Fruit fly (Drosophila melanogaster) whole organism, embryonic: Measurements from ENCODE around the gene CG13059.

Source experiments
- Atf6 ChIP-seq: fragments of 200-800 bp; sonication (Bioruptor generic); IDR thresholded peaks from 2 replicates; pipeline ENCODE4 v1.3.6; 2022; ENCODE audit warnings: missing biosample characterization, missing genetic modification characterization
- CG10147 ChIP-seq: fragments of 200-800 bp; sonication (Bioruptor generic); optimal IDR thresholded peaks from 2 replicates; lab custom pipeline; 2019; ENCODE audit warnings: missing biosample characterization, mild to moderate bottlenecking, missing genetic modification characterization, moderate library complexity
- CG10274 ChIP-seq: fragments of 200-800 bp; sonication (Bioruptor generic); optimal IDR thresholded peaks from 3 replicates; lab custom pipeline; 2017; ENCODE audit warnings: missing biosample characterization, mild to moderate bottlenecking, missing genetic modification characterization
- CG10366 ChIP-seq: fragments of 200-800 bp; sonication (Bioruptor generic); IDR thresholded peaks from 2 replicates; pipeline ENCODE4 v1.3.6; 2022; ENCODE audit warnings: missing biosample characterization, missing genetic modification characterization
- CG11695 ChIP-seq: fragments of 200-800 bp; sonication (Bioruptor generic); IDR thresholded peaks from 3 replicates; pipeline ENCODE4 v1.3.6; 2022; ENCODE audit warnings: missing biosample characterization, missing genetic modification characterization
- CG12299 ChIP-seq: fragments of 200-800 bp; sonication (Bioruptor generic); optimal IDR thresholded peaks from 2 replicates; lab custom pipeline; 2018; ENCODE audit warnings: missing biosample characterization, mild to moderate bottlenecking, missing genetic modification characterization
- CG13894 ChIP-seq: fragments of 200-800 bp; sonication (Bioruptor generic); optimal IDR thresholded peaks from 3 replicates; lab custom pipeline; 2018; ENCODE audit warnings: missing biosample characterization, mild to moderate bottlenecking, missing genetic modification characterization, moderate library complexity
- CG14014 ChIP-seq: fragments of 200-800 bp; sonication (Bioruptor generic); IDR thresholded peaks from 2 replicates; pipeline ENCODE4 v1.3.6; 2022; ENCODE audit warnings: missing biosample characterization, missing genetic modification characterization
- CG15269 ChIP-seq: fragments of 200-800 bp; sonication (Bioruptor generic); optimal IDR thresholded peaks from 2 replicates; lab custom pipeline; 2018; ENCODE audit warnings: missing biosample characterization, mild to moderate bottlenecking, missing genetic modification characterization, moderate library complexity
- CG15514 ChIP-seq: fragments of 200-800 bp; sonication (Bioruptor generic); optimal IDR thresholded peaks from 3 replicates; lab custom pipeline; 2017; ENCODE audit warnings: missing biosample characterization, missing genetic modification characterization, mild to moderate bottlenecking, moderate library complexity, missing genetic modification reagents
- CG16779 ChIP-seq: fragments of 200-800 bp; sonication (Bioruptor generic); IDR thresholded peaks from 2 replicates; pipeline ENCODE4 v1.3.6; 2022; ENCODE audit warnings: missing biosample characterization, missing genetic modification characterization
- CG17186 ChIP-seq: fragments of 200-800 bp; sonication (Bioruptor generic); optimal IDR thresholded peaks from 3 replicates; lab custom pipeline; 2017; ENCODE audit warnings: missing biosample characterization, missing genetic modification reagents, missing genetic modification characterization
- CG17802 ChIP-seq: fragments of 200-800 bp; sonication (Bioruptor generic); optimal IDR thresholded peaks from 2 replicates; lab custom pipeline; 2018; ENCODE audit warnings: missing biosample characterization, mild to moderate bottlenecking, missing genetic modification characterization, moderate library complexity
- CG2120 ChIP-seq: fragments of 200-800 bp; sonication (Bioruptor generic); optimal IDR thresholded peaks from 3 replicates; lab custom pipeline; 2016; ENCODE audit warnings: missing biosample characterization, missing genetic modification characterization
- CG34224 ChIP-seq: fragments of 200-800 bp; sonication (Bioruptor generic); IDR thresholded peaks from 3 replicates; pipeline ENCODE4 v1.3.6; 2022; ENCODE audit warnings: missing biosample characterization, missing genetic modification characterization; ENCODE audit not compliant: partially characterized antibody
- CG34376 ChIP-seq: fragments of 200-800 bp; sonication (Bioruptor generic); optimal IDR thresholded peaks from 2 replicates; lab custom pipeline; 2018; ENCODE audit warnings: missing biosample characterization, mild to moderate bottlenecking, missing genetic modification characterization
- CG4282 ChIP-seq: fragments of 200-800 bp; sonication (Bioruptor generic); optimal IDR thresholded peaks from 2 replicates; lab custom pipeline; 2016; ENCODE audit warnings: missing biosample characterization, missing genetic modification characterization
- CG4730 ChIP-seq: fragments of 200-800 bp; sonication (Bioruptor generic); IDR thresholded peaks from 2 replicates; pipeline ENCODE4 v1.3.6; 2022; ENCODE audit warnings: missing biosample characterization, missing genetic modification characterization
- CG7839 ChIP-seq: fragments of 200-800 bp; sonication (Bioruptor generic); optimal IDR thresholded peaks from 3 replicates; lab custom pipeline; 2018; ENCODE audit warnings: missing biosample characterization, mild to moderate bottlenecking, missing genetic modification characterization, moderate library complexity
- CG8359 ChIP-seq: fragments of 200-800 bp; sonication (Bioruptor generic); optimal IDR thresholded peaks from 2 replicates; lab custom pipeline; 2017; ENCODE audit warnings: missing biosample characterization, mild to moderate bottlenecking, missing genetic modification characterization, borderline replicate concordance
- CG8388 ChIP-seq: fragments of 200-800 bp; sonication (Bioruptor generic); optimal IDR thresholded peaks from 2 replicates; lab custom pipeline; 2019; ENCODE audit warnings: missing biosample characterization, mild to moderate bottlenecking, missing genetic modification characterization, moderate library complexity
- CoRest ChIP-seq: fragments of 200-800 bp; sonication (Bioruptor generic); optimal IDR thresholded peaks from 3 replicates; lab custom pipeline; 2018; ENCODE audit warnings: missing biosample characterization, mild to moderate bottlenecking, missing genetic modification characterization, moderate library complexity
- Dll ChIP-seq: fragments of 200-800 bp; sonication (Bioruptor generic); IDR thresholded peaks from 4 replicates; pipeline ENCODE4 v1.3.6; 2022; ENCODE audit warnings: missing biosample characterization, missing genetic modification characterization; ENCODE audit not compliant: partially characterized antibody
- Eip74EF ChIP-seq, 2 experiments: fragments of 200-800 bp in 1 of 2; fragments of >200 bp in 1 of 2; sonication (Bioruptor generic) in 1 of 2; optimal IDR thresholded peaks; 2 replicates each; lab custom pipeline; 2017 to 2019; ENCODE audit warnings: missing biosample characterization in 2 of 2, missing genetic modification characterization in 2 of 2, mild to moderate bottlenecking in 1 of 2, moderate library complexity in 1 of 2
- Fer1 ChIP-seq: fragments of 200-800 bp; sonication (Bioruptor generic); optimal IDR thresholded peaks from 2 replicates; lab custom pipeline; 2017; ENCODE audit warnings: missing biosample characterization, mild to moderate bottlenecking, missing genetic modification characterization
- Gug ChIP-seq: fragments of 200-800 bp; sonication (Bioruptor generic); IDR thresholded peaks from 4 replicates; pipeline ENCODE4 v1.3.6; 2022; ENCODE audit warnings: missing biosample characterization, missing genetic modification characterization
- HLHmδ ChIP-seq: fragments of 200-800 bp; sonication (Bioruptor generic); optimal IDR thresholded peaks from 2 replicates; lab custom pipeline; 2018; ENCODE audit warnings: missing biosample characterization, mild to moderate bottlenecking, missing genetic modification characterization, moderate library complexity
- HmgD ChIP-seq: fragments of 200-800 bp; sonication (Bioruptor generic); optimal IDR thresholded peaks from 3 replicates; lab custom pipeline; 2016; ENCODE audit warnings: missing biosample characterization, missing genetic modification characterization
- Rfx ChIP-seq: fragments of 200-800 bp; sonication (Bioruptor generic); IDR thresholded peaks from 2 replicates; pipeline ENCODE4 v1.3.6; 2022; ENCODE audit warnings: missing biosample characterization, missing genetic modification characterization
- Trl ChIP-seq, 3 experiments: fragments of >200 bp in 2 of 3; fragments of 200-800 bp in 1 of 3; sonication (Bioruptor generic) in 1 of 3; optimal IDR thresholded peaks; 2 replicates in 1 of 3; 3 replicates in 2 of 3; lab custom pipeline; 2016 to 2017; ENCODE audit warnings: missing biosample characterization in 1 of 3, missing genetic modification characterization in 1 of 3
- Vsx1 ChIP-seq: fragments of 200-800 bp; sonication (Bioruptor generic); optimal IDR thresholded peaks from 2 replicates; lab custom pipeline; 2017; ENCODE audit warnings: missing biosample characterization, mild to moderate bottlenecking, missing genetic modification characterization, missing genetic modification reagents
- abd-A ChIP-seq: fragments of 200-800 bp; sonication (Bioruptor generic); optimal IDR thresholded peaks from 3 replicates; lab custom pipeline; 2019; ENCODE audit warnings: missing biosample characterization, mild to moderate bottlenecking, missing genetic modification characterization, moderate library complexity
- ara ChIP-seq: fragments of 200-800 bp; sonication (Bioruptor generic); IDR thresholded peaks from 2 replicates; pipeline ENCODE4 v1.3.6; 2022; ENCODE audit warnings: missing biosample characterization, missing genetic modification characterization
- ash1 ChIP-seq: fragments of 200-800 bp; sonication (Bioruptor generic); optimal IDR thresholded peaks from 2 replicates; lab custom pipeline; 2018; ENCODE audit warnings: missing biosample characterization, mild to moderate bottlenecking, missing genetic modification characterization
- bsh ChIP-seq, 2 experiments: fragments of 200-800 bp; sonication (Bioruptor generic); optimal IDR thresholded peaks; 2 replicates each; lab custom pipeline; 2017 to 2018; ENCODE audit warnings: mild to moderate bottlenecking in 2 of 2, missing biosample characterization in 2 of 2, missing genetic modification characterization in 2 of 2, moderate library complexity in 1 of 2
- cas ChIP-seq: fragments of 200-800 bp; sonication (Bioruptor generic); IDR thresholded peaks from 2 replicates; pipeline ENCODE4 v1.3.6; 2022; ENCODE audit warnings: missing biosample characterization, missing genetic modification characterization
- chinmo ChIP-seq: fragments of 200-800 bp; sonication (Bioruptor generic); IDR thresholded peaks from 4 replicates; pipeline ENCODE4 v1.3.6; 2022; ENCODE audit warnings: missing biosample characterization, missing genetic modification characterization; ENCODE audit not compliant: partially characterized antibody
- ci ChIP-seq: fragments of 200-800 bp; sonication (Bioruptor generic); IDR thresholded peaks from 3 replicates; pipeline ENCODE4 v1.3.6; 2022; ENCODE audit warnings: missing biosample characterization, missing genetic modification characterization
- dan ChIP-seq: fragments of 200-800 bp; sonication (Bioruptor generic); IDR thresholded peaks from 2 replicates; pipeline ENCODE4 v1.3.6; 2022; ENCODE audit warnings: missing biosample characterization, missing genetic modification characterization
- exex ChIP-seq: fragments of 200-800 bp; sonication (Bioruptor generic); optimal IDR thresholded peaks from 4 replicates; lab custom pipeline; 2018; ENCODE audit warnings: missing biosample characterization, mild to moderate bottlenecking, missing genetic modification characterization, moderate library complexity
- grn ChIP-seq: fragments of 200-800 bp; sonication (Bioruptor generic); optimal IDR thresholded peaks from 3 replicates; lab custom pipeline; 2017; ENCODE audit warnings: missing biosample characterization, missing genetic modification characterization
- ham ChIP-seq: fragments of 200-800 bp; sonication (Bioruptor generic); IDR thresholded peaks from 2 replicates; pipeline ENCODE4 v1.3.6; 2022; ENCODE audit warnings: missing biosample characterization, missing genetic modification characterization
- hkb ChIP-seq, 2 experiments: fragments of 200-800 bp in 1 of 2; fragments of >200 bp in 1 of 2; sonication (Bioruptor generic) in 1 of 2; IDR thresholded peaks in 1 of 2; optimal IDR thresholded peaks in 1 of 2; 2 replicates each; pipeline versions ENCODE4 v1.3.6 to Lab custom; 2017 to 2022; ENCODE audit warnings: missing biosample characterization in 1 of 2, missing genetic modification characterization in 1 of 2
- jing ChIP-seq: fragments of 200-800 bp; sonication (Bioruptor generic); optimal IDR thresholded peaks from 2 replicates; lab custom pipeline; 2018; ENCODE audit warnings: missing biosample characterization, mild to moderate bottlenecking, missing genetic modification characterization
- onecut ChIP-seq: fragments of 200-800 bp; sonication (Bioruptor generic); IDR thresholded peaks from 2 replicates; pipeline ENCODE4 v1.3.6; 2022; ENCODE audit warnings: missing biosample characterization, missing genetic modification characterization
- prd ChIP-seq, 3 experiments: fragments of >200 bp in 2 of 3; fragments of 200-800 bp in 1 of 3; sonication (Bioruptor generic) in 1 of 3; optimal IDR thresholded peaks in 2 of 3; IDR thresholded peaks in 1 of 3; 2 replicates in 2 of 3; 3 replicates in 1 of 3; pipeline versions ENCODE4 v1.3.6 to Lab custom; 2017 to 2022; ENCODE audit warnings: missing biosample characterization in 1 of 3, missing genetic modification characterization in 1 of 3
- shn ChIP-seq: fragments of 200-800 bp; sonication (Bioruptor generic); optimal IDR thresholded peaks from 3 replicates; lab custom pipeline; 2016; ENCODE audit warnings: missing biosample characterization, missing genetic modification characterization

The CG13059 gene

dm6 chr3L:16356171-16356765 lies 32.8 kb downstream of the CG13059 start (continued):
- TF ChIP-seq CG34224 (GFP tag; lab: Robert Waterston, UW) (peak; percentile 41; the same call in 1 of the 3 replicates), dan (GFP tag; lab: Robert Waterston, UW) (no peak), CG10147 (no peak), HLHmδ (GFP tag; lab: Kevin White, UChicago) (no peak), CG8388 (GFP tag; lab: Kevin White, UChicago) (no peak), CG17186 (GFP tag; lab: Kevin White, UChicago) (no peak), ash1 (no peak), CG15269 (tag; lab: Kevin White, UChicago) (no peak), Gug (GFP tag; lab: Robert Waterston, UW) (no peak), bsh (GFP tag; optimal IDR thresholded peaks at IDR 0.05; lab: Kevin White, UChicago) (no peak), hkb (optimal IDR thresholded peaks at IDR 0.05; lab: Kevin White, UChicago) (no peak), hkb (GFP tag; IDR thresholded peaks at IDR 0.05; lab: Robert Waterston, UW) (no peak), Vsx1 (GFP tag; lab: Kevin White, UChicago) (no peak), CG34376 (GFP tag; lab: Kevin White, UChicago) (peak; percentile 93), CG16779 (no peak), jing (GFP tag; lab: Kevin White, UChicago) (no peak), ara (GFP tag; lab: Robert Waterston, UW) (no peak), Trl (optimal IDR thresholded peaks at IDR 0.05; lab: Kevin White, UChicago) (peak in 1 of 2 experiments; percentile 53), Trl (GFP tag; optimal IDR thresholded peaks at IDR 0.05; lab: Kevin White, UChicago) (no peak), CG8359 (GFP tag; lab: Kevin White, UChicago) (no peak), CG17802 (tag; lab: Kevin White, UChicago) (no peak), onecut (GFP tag; lab: Robert Waterston, UW) (no peak), CG4730 (no peak), ham (GFP tag; lab: Robert Waterston, UW) (no peak), abd-A (no peak), CG7839 (no peak), chinmo (GFP tag; lab: Robert Waterston, UW) (peak; percentile 83; the same call in 2 of the 4 replicates), CoRest (tag; lab: Kevin White, UChicago) (no peak), CG2120 (GFP tag; lab: Kevin White, UChicago) (no peak), Dll (no peak), CG11695 (GFP tag; lab: Robert Waterston, UW) (0 out of 3 replicates have a peak, but pooled peaks have one; percentile 24), Eip74EF (GFP tag; optimal IDR thresholded peaks at IDR 0.05; lab: Kevin White, UChicago) (no peak), CG15514 (GFP tag; lab: Kevin White, UChicago) (peak; percentile 48), cas (GFP tag; lab: Robert Waterston, UW) (no peak), Rfx (no peak), grn (GFP tag; lab: Kevin White, UChicago) (peak; percentile 68), prd (optimal IDR thresholded peaks at IDR 0.05; lab: Kevin White, UChicago) (no peak), prd (GFP tag; IDR thresholded peaks at IDR 0.05; lab: Robert Waterston, UW) (no peak), CG12299 (tag; lab: Kevin White, UChicago) (no peak), CG13894 (tag; lab: Kevin White, UChicago) (peak; percentile 97), Atf6 (GFP tag; lab: Robert Waterston, UW) (peak; percentile 50; the same call in 1 of the 2 replicates), CG10366 (no peak), shn (GFP tag; lab: Kevin White, UChicago) (no peak), CG4282 (no peak), exex (tag; lab: Kevin White, UChicago) (peak; percentile 87), CG14014 (GFP tag; lab: Robert Waterston, UW) (no peak), CG10274 (GFP tag; lab: Kevin White, UChicago) (no peak), Fer1 (GFP tag; lab: Kevin White, UChicago) (peak; percentile 25), ci (GFP tag; lab: Robert Waterston, UW) (no peak), HmgD (GFP tag; lab: Kevin White, UChicago) (no peak)
